Fruit fly (Drosophila melanogaster) whole organism, embryonic: Measurements from ENCODE around the gene CG16904.
A peak's percentile ranks its signal among the peaks of the same experiment; 100 is the strongest.

Experiments used
- Asciz ChIP-seq: fragments of 200-800 bp; sonication (Bioruptor generic); optimal IDR thresholded peaks from 2 replicates; lab custom pipeline; 2017; ENCODE audit warnings: missing biosample characterization, mild to moderate bottlenecking, missing genetic modification characterization, missing genetic modification reagents
- CG10209 ChIP-seq: fragments of 200-800 bp; sonication (Bioruptor generic); optimal IDR thresholded peaks from 3 replicates; lab custom pipeline; 2017; ENCODE audit warnings: missing biosample characterization, mild to moderate bottlenecking, missing genetic modification characterization, missing genetic modification reagents
- CG10274 ChIP-seq: fragments of 200-800 bp; sonication (Bioruptor generic); optimal IDR thresholded peaks from 3 replicates; lab custom pipeline; 2017; ENCODE audit warnings: missing biosample characterization, mild to moderate bottlenecking, missing genetic modification characterization
- CG10959 ChIP-seq: fragments of 200-800 bp; sonication (Bioruptor generic); IDR thresholded peaks from 2 replicates; pipeline ENCODE4 v1.3.6; 2022; ENCODE audit warnings: missing biosample characterization, missing genetic modification characterization
- CG10979 ChIP-seq: fragments of 200-800 bp; sonication (Bioruptor generic); optimal IDR thresholded peaks from 2 replicates; lab custom pipeline; 2018; ENCODE audit warnings: missing biosample characterization, mild to moderate bottlenecking, missing genetic modification characterization, moderate library complexity
- CG12155 ChIP-seq: fragments of 200-800 bp; sonication (Bioruptor generic); optimal IDR thresholded peaks from 3 replicates; lab custom pipeline; 2016; ENCODE audit warnings: missing biosample characterization, missing genetic modification characterization
- CG12391 ChIP-seq: fragments of 200-800 bp; sonication (Bioruptor generic); optimal IDR thresholded peaks from 3 replicates; lab custom pipeline; 2018; ENCODE audit warnings: missing biosample characterization, mild to moderate bottlenecking, missing genetic modification characterization, moderate library complexity
- CG12769 ChIP-seq: fragments of 200-800 bp; sonication (Bioruptor generic); optimal IDR thresholded peaks from 2 replicates; lab custom pipeline; 2019; ENCODE audit warnings: missing biosample characterization, mild to moderate bottlenecking, missing genetic modification characterization, moderate library complexity
- CG15601 ChIP-seq: fragments of 200-800 bp; sonication (Bioruptor generic); optimal IDR thresholded peaks from 3 replicates; lab custom pipeline; 2019; ENCODE audit warnings: missing biosample characterization, mild to moderate bottlenecking, missing genetic modification characterization, moderate library complexity
- CG1647 ChIP-seq: fragments of 200-800 bp; sonication (Bioruptor generic); optimal IDR thresholded peaks from 3 replicates; lab custom pipeline; 2016; ENCODE audit warnings: missing biosample characterization, missing genetic modification characterization
- CG17802 ChIP-seq: fragments of 200-800 bp; sonication (Bioruptor generic); optimal IDR thresholded peaks from 2 replicates; lab custom pipeline; 2018; ENCODE audit warnings: missing biosample characterization, mild to moderate bottlenecking, missing genetic modification characterization, moderate library complexity
- CG18619 ChIP-seq: fragments of 200-800 bp; sonication (Bioruptor generic); optimal IDR thresholded peaks from 3 replicates; lab custom pipeline; 2017; ENCODE audit warnings: missing biosample characterization, mild to moderate bottlenecking, missing genetic modification characterization
- CG2116 ChIP-seq: fragments of 200-800 bp; sonication (Bioruptor generic); optimal IDR thresholded peaks from 3 replicates; lab custom pipeline; 2018; ENCODE audit warnings: missing biosample characterization, mild to moderate bottlenecking, missing genetic modification characterization
- CG31388 ChIP-seq: fragments of 200-800 bp; sonication (Bioruptor generic); optimal IDR thresholded peaks from 2 replicates; lab custom pipeline; 2016; ENCODE audit warnings: missing biosample characterization, missing genetic modification characterization
- CG3163 ChIP-seq: fragments of 200-800 bp; sonication (Bioruptor generic); optimal IDR thresholded peaks from 3 replicates; lab custom pipeline; 2016; ENCODE audit warnings: missing biosample characterization, missing genetic modification characterization
- CG33213 ChIP-seq: fragments of 200-800 bp; sonication (Bioruptor generic); optimal IDR thresholded peaks from 3 replicates; lab custom pipeline; 2016; ENCODE audit warnings: missing biosample characterization, missing genetic modification characterization
- CG34422 ChIP-seq: fragments of 200-800 bp; sonication (Bioruptor generic); IDR thresholded peaks from 3 replicates; pipeline ENCODE4 v1.3.6; 2022; ENCODE audit warnings: missing biosample characterization, missing genetic modification characterization
- CG3995 ChIP-seq: fragments of 200-800 bp; sonication (Bioruptor generic); optimal IDR thresholded peaks from 3 replicates; lab custom pipeline; 2016; ENCODE audit warnings: missing biosample characterization, missing genetic modification characterization
- CG5245 ChIP-seq: fragments of 200-800 bp; sonication (Bioruptor generic); optimal IDR thresholded peaks from 3 replicates; lab custom pipeline; 2016; ENCODE audit warnings: missing biosample characterization, missing genetic modification characterization
- CG6272 ChIP-seq: fragments of 200-800 bp; sonication (Bioruptor generic); IDR thresholded peaks from 2 replicates; pipeline ENCODE4 v1.3.6; 2022; ENCODE audit warnings: missing biosample characterization, missing genetic modification characterization
- CG7556 ChIP-seq: fragments of 200-800 bp; sonication (Bioruptor generic); optimal IDR thresholded peaks from 2 replicates; lab custom pipeline; 2017; ENCODE audit warnings: missing biosample characterization, mild to moderate bottlenecking, missing genetic modification characterization
- CG8478 ChIP-seq: fragments of >200 bp; optimal IDR thresholded peaks from 2 replicates; lab custom pipeline; 2018
- CG9609 ChIP-seq: fragments of 200-800 bp; sonication (Bioruptor generic); optimal IDR thresholded peaks from 3 replicates; lab custom pipeline; 2016; ENCODE audit warnings: missing biosample characterization, missing genetic modification characterization
- Camta ChIP-seq: fragments of 200-800 bp; sonication (Bioruptor generic); optimal IDR thresholded peaks from 2 replicates; lab custom pipeline; 2016; ENCODE audit warnings: missing biosample characterization, missing genetic modification characterization
- Elba2 ChIP-seq: fragments of 200-800 bp; sonication (Bioruptor generic); optimal IDR thresholded peaks from 3 replicates; lab custom pipeline; 2016; ENCODE audit warnings: missing biosample characterization, missing genetic modification characterization
- Fer2 ChIP-seq: fragments of 200-800 bp; sonication (Bioruptor generic); optimal IDR thresholded peaks from 2 replicates; lab custom pipeline; 2018; ENCODE audit warnings: missing biosample characterization, mild to moderate bottlenecking, missing genetic modification characterization, moderate library complexity
- MBD-R2 ChIP-seq: fragments of 200-800 bp; sonication (Bioruptor generic); IDR thresholded peaks from 2 replicates; pipeline ENCODE4 v1.3.6; 2022; ENCODE audit warnings: missing biosample characterization, missing genetic modification characterization
- MESR4 ChIP-seq: fragments of 200-800 bp; sonication (Bioruptor generic); optimal IDR thresholded peaks from 2 replicates; lab custom pipeline; 2018; ENCODE audit warnings: missing biosample characterization, mild to moderate bottlenecking, missing genetic modification characterization, moderate library complexity
- Meics ChIP-seq: fragments of 200-800 bp; sonication (Bioruptor generic); optimal IDR thresholded peaks from 2 replicates; lab custom pipeline; 2017; ENCODE audit warnings: missing biosample characterization, mild to moderate bottlenecking, missing genetic modification characterization
- Myb ChIP-seq: fragments of 200-800 bp; sonication (Bioruptor generic); optimal IDR thresholded peaks from 2 replicates; lab custom pipeline; 2016; ENCODE audit warnings: missing biosample characterization, missing genetic modification characterization
- Nf-YB ChIP-seq: fragments of 200-800 bp; sonication (Bioruptor generic); optimal IDR thresholded peaks from 3 replicates; lab custom pipeline; 2019; ENCODE audit warnings: missing biosample characterization, mild to moderate bottlenecking, missing genetic modification characterization, moderate library complexity
- PHDP ChIP-seq: fragments of 200-800 bp; sonication (Bioruptor generic); optimal IDR thresholded peaks from 3 replicates; lab custom pipeline; 2018; ENCODE audit warnings: missing biosample characterization, mild to moderate bottlenecking, missing genetic modification characterization, moderate library complexity
- Ptx1 ChIP-seq: fragments of 200-800 bp; sonication (Bioruptor generic); IDR thresholded peaks from 2 replicates; pipeline ENCODE4 v1.3.6; 2022; ENCODE audit warnings: missing biosample characterization, missing genetic modification characterization
- Sin3A ChIP-seq: fragments of >200 bp; optimal IDR thresholded peaks from 2 replicates; lab custom pipeline; 2018
- Sry-δ ChIP-seq: fragments of 200-800 bp; sonication (Bioruptor generic); optimal IDR thresholded peaks from 2 replicates; lab custom pipeline; 2016; ENCODE audit warnings: missing biosample characterization, missing genetic modification characterization
- Taf1 ChIP-seq: fragments of 200-800 bp; sonication (Bioruptor generic); IDR thresholded peaks from 2 replicates; pipeline ENCODE4 v1.3.6; 2022; ENCODE audit warnings: missing biosample characterization, missing genetic modification characterization
- YL-1 ChIP-seq: fragments of 200-800 bp; sonication (Bioruptor generic); optimal IDR thresholded peaks from 3 replicates; lab custom pipeline; 2017; ENCODE audit warnings: missing biosample characterization, mild to moderate bottlenecking, missing genetic modification characterization
- crol ChIP-seq: fragments of 200-800 bp; sonication (Bioruptor generic); IDR thresholded peaks from 2 replicates; pipeline ENCODE4 v1.3.6; 2022; ENCODE audit warnings: missing biosample characterization, missing genetic modification characterization
- gsb ChIP-seq: fragments of 200-800 bp; sonication (Bioruptor generic); IDR thresholded peaks from 2 replicates; pipeline ENCODE4 v1.3.6; 2022; ENCODE audit warnings: missing biosample characterization, missing genetic modification characterization
- jumu ChIP-seq: fragments of 200-800 bp; sonication (Bioruptor generic); optimal IDR thresholded peaks from 3 replicates; lab custom pipeline; 2016; ENCODE audit warnings: missing biosample characterization, missing genetic modification characterization
- kay ChIP-seq: fragments of 200-800 bp; sonication (Bioruptor generic); optimal IDR thresholded peaks from 2 replicates; lab custom pipeline; 2016; ENCODE audit warnings: missing biosample characterization, missing genetic modification characterization
- phol ChIP-seq: fragments of 200-800 bp; sonication (Bioruptor generic); optimal IDR thresholded peaks from 3 replicates; lab custom pipeline; 2018; ENCODE audit warnings: missing biosample characterization, mild to moderate bottlenecking, missing genetic modification characterization, moderate library complexity
- row ChIP-seq: fragments of 200-800 bp; sonication (Bioruptor generic); IDR thresholded peaks from 3 replicates; pipeline ENCODE4 v1.3.6; 2022; ENCODE audit warnings: missing biosample characterization, missing genetic modification characterization
- sob ChIP-seq: fragments of 200-800 bp; sonication (Bioruptor generic); IDR thresholded peaks from 2 replicates; pipeline ENCODE4 v1.3.6; 2022; ENCODE audit warnings: missing biosample characterization, missing genetic modification characterization
- tin ChIP-seq: fragments of 200-800 bp; sonication (Bioruptor generic); optimal IDR thresholded peaks from 3 replicates; lab custom pipeline; 2016; ENCODE audit warnings: missing biosample characterization, missing genetic modification characterization
- trh ChIP-seq: fragments of 200-800 bp; sonication (Bioruptor generic); optimal IDR thresholded peaks from 2 replicates; lab custom pipeline; 2016; ENCODE audit warnings: missing biosample characterization, missing genetic modification characterization
- ttk ChIP-seq: fragments of 200-800 bp; sonication (Bioruptor generic); IDR thresholded peaks from 2 replicates; pipeline ENCODE4 v2.1.2; 2022; ENCODE audit warnings: missing biosample characterization, missing genetic modification characterization
- tup ChIP-seq: fragments of 200-800 bp; sonication (Bioruptor generic); optimal IDR thresholded peaks from 2 replicates; lab custom pipeline; 2016; ENCODE audit warnings: missing biosample characterization, mild to moderate bottlenecking, missing genetic modification characterization, moderate library complexity
- twi ChIP-seq: fragments of 200-800 bp; optimal IDR thresholded peaks from 2 replicates; lab custom pipeline; 2019; ENCODE audit warnings: missing biosample characterization, mild to moderate bottlenecking, missing genetic modification characterization, moderate library complexity
- usp ChIP-seq: fragments of >200 bp; optimal IDR thresholded peaks from 2 replicates; lab custom pipeline; 2017; ENCODE audit warnings: missing biosample characterization, missing genetic modification characterization
- vfl ChIP-seq: fragments of 200-800 bp; sonication (Bioruptor generic); optimal IDR thresholded peaks from 2 replicates; lab custom pipeline; 2016; ENCODE audit warnings: missing biosample characterization, missing genetic modification characterization
- vvl ChIP-seq: fragments of 200-800 bp; sonication (Bioruptor generic); IDR thresholded peaks from 2 replicates; pipeline ENCODE4 v1.3.6; 2022; ENCODE audit warnings: missing biosample characterization, missing genetic modification characterization

Gene CG16904

DNA sequence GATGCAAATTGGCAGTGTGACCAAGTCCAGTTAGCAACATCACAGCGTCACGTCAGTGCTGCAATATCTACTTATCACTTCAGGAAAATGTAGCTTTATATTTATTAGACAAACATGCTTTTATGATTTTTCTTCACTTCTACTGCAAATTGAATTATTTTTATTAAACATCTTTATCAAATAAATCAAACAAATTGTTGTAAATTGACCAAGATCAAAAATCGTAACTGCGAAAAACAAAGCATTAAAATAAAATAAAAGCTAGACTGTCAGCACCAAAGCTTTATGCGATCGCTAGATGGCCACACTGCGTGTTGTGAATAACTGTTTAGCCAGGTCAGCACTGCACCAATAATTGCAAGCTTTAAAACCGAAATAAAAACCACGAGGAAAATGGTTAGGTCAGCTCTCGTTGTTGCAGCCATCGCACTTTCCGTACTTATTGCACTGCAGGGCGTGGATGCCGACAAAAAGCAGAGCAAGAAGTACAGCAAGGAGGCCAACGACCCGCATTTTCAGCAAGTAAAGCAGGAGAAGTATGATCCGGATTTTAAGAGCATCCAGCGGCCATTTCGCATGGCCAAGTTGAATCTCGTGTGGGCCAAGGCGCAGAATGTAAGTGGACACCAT, 25.5 kb downstream of the CG16904 start, which contains the start of the genes CG12945 and CG8507 (continued):
- no peak for TF ChIP-seq CG12769
- peak; percentile 88 for TF ChIP-seq CG3995
- peak; percentile 31; the same call in 1 of the 2 replicates for TF ChIP-seq vvl (GFP tag; lab: Robert Waterston, UW)
- peak; percentile 44 for TF ChIP-seq Ptx1
- TF ChIP-seq trh (GFP tag; lab: Kevin White, UChicago): no peak
- no peak for TF ChIP-seq CG8478 (lab: Kevin White, UChicago)
- TF ChIP-seq tup (GFP tag; lab: Kevin White, UChicago): no peak
- TF ChIP-seq Myb (GFP tag; lab: Kevin White, UChicago): peak; percentile 72
- peak; percentile 35 for TF ChIP-seq CG15601 (tag; lab: Kevin White, UChicago)
- TF ChIP-seq MBD-R2 (GFP tag; lab: Robert Waterston, UW): peak; percentile 75
- peak; percentile 48 for TF ChIP-seq PHDP
- peak; percentile 59 for TF ChIP-seq CG2116 (GFP tag; lab: Kevin White, UChicago)
- no peak for TF ChIP-seq Asciz (GFP tag; lab: Kevin White, UChicago)
- peak; percentile 62 for TF ChIP-seq CG12391
- TF ChIP-seq crol (GFP tag; lab: Robert Waterston, UW): no peak
- peak; percentile 14 for TF ChIP-seq CG18619 (GFP tag; lab: Kevin White, UChicago)
- no peak for TF ChIP-seq CG17802 (tag; lab: Kevin White, UChicago)
- peak; percentile 93 for TF ChIP-seq row
- TF ChIP-seq CG10209 (GFP tag; lab: Kevin White, UChicago): peak; percentile 16
- TF ChIP-seq Sin3A (lab: Kevin White, UChicago): peak; percentile 85
- TF ChIP-seq CG34422 (GFP tag; lab: Robert Waterston, UW): no peak
- TF ChIP-seq usp (GFP tag; lab: Kevin White, UChicago): no peak
- peak; percentile 52 for TF ChIP-seq Meics (GFP tag; lab: Kevin White, UChicago)
- no peak for TF ChIP-seq MESR4 (GFP tag; lab: Kevin White, UChicago)
- peak; percentile 47 for TF ChIP-seq YL-1
- TF ChIP-seq CG9609 (GFP tag; lab: Kevin White, UChicago): peak; percentile 16
- peak; percentile 68 for TF ChIP-seq phol (tag; lab: Kevin White, UChicago)
- no peak for TF ChIP-seq CG1647 (GFP tag; lab: Kevin White, UChicago)
- no peak for TF ChIP-seq CG3163
- 0 out of 2 replicates have a peak, but pooled peaks have one; percentile 19 for TF ChIP-seq Taf1
- peak; percentile 21 for TF ChIP-seq kay (GFP tag; lab: Kevin White, UChicago)
- peak; percentile 28 for TF ChIP-seq jumu (GFP tag; lab: Kevin White, UChicago)
- TF ChIP-seq CG7556 (GFP tag; lab: Kevin White, UChicago): no peak
- no peak for TF ChIP-seq gsb (GFP tag; lab: Robert Waterston, UW)
- peak; percentile 8; the same call in 1 of the 2 replicates for TF ChIP-seq sob (GFP tag; lab: Robert Waterston, UW)
- TF ChIP-seq Nf-YB (GFP tag; lab: Kevin White, UChicago): no peak
- TF ChIP-seq CG33213 (GFP tag; lab: Kevin White, UChicago): no peak
- TF ChIP-seq Fer2 (tag; lab: Kevin White, UChicago): no peak
- peak; percentile 46 for TF ChIP-seq vfl
- peak; percentile 35 for TF ChIP-seq CG12155 (GFP tag; lab: Kevin White, UChicago)
- TF ChIP-seq CG31388 (GFP tag; lab: Kevin White, UChicago): no peak
- no peak for TF ChIP-seq CG10959
- TF ChIP-seq ttk (GFP tag; lab: Robert Waterston, UW): no peak
- peak; percentile 44 for TF ChIP-seq Camta (GFP tag; lab: Kevin White, UChicago)
- no peak for TF ChIP-seq CG10274 (GFP tag; lab: Kevin White, UChicago)
- TF ChIP-seq twi (tag; lab: Kevin White, UChicago): no peak
- no peak for TF ChIP-seq CG6272 (GFP tag; lab: Robert Waterston, UW)
- peak; percentile 37 for TF ChIP-seq Elba2
- peak; percentile 46 for TF ChIP-seq tin
- TF ChIP-seq CG5245 (GFP tag; lab: Kevin White, UChicago): peak; percentile 2
- peak; percentile 39 for TF ChIP-seq Sry-δ (GFP tag; lab: Kevin White, UChicago)
- peak; percentile 31 for TF ChIP-seq CG10979 (tag; lab: Kevin White, UChicago)
